Worm (Caenorhabditis elegans): ENCODE data around the gene crp-1.

- TF ChIP-seq T22C8.4 (GFP tag; IDR thresholded peaks at IDR 0.05) (no peak), klf-2 (GFP tag; conservative IDR thresholded peaks at IDR 0.05) (no peak), flt-1 (GFP tag; IDR thresholded peaks at IDR 0.05) (no peak)
These were observed 37.6 kb upstream of the crp-1 start, which contains the start of gene snf-10 for ce11 chrV:10440723-10441122.

Measured in whole organism, midembryonic.